Worm (Caenorhabditis elegans) whole organism, L4 larva: ENCODE results near the gene Y47D7A.13.

Experiments
- D1046.2 ChIP-seq: fragments of 200-800 bp; sonication (Bioruptor generic); IDR thresholded peaks from 2 replicates; pipeline ENCODE4 v1.3.6; 2022; ENCODE audit warnings: missing genetic modification characterization, missing compliant biosample characterization
- F37D6.2 ChIP-seq: sonication (generic microtip); optimal IDR thresholded peaks from 2 replicates; lab custom pipeline; 2016; ENCODE audit warnings: mild to moderate bottlenecking, missing genetic modification characterization, missing compliant biosample characterization
- F49E8.2 ChIP-seq: sonication (generic microtip); optimal IDR thresholded peaks from 2 replicates; lab custom pipeline; 2016; ENCODE audit warnings: missing compliant biosample characterization, mild to moderate bottlenecking, missing genetic modification characterization, borderline replicate concordance
- R02D3.7 ChIP-seq: fragments of 150-350 bp; sonication (generic microtip); optimal IDR thresholded peaks from 3 replicates; lab custom pipeline; 2014; ENCODE audit warnings: missing biosample characterization, missing genetic modification characterization
- T26A8.4 ChIP-seq: fragments of 200-800 bp; sonication (Bioruptor generic); IDR thresholded peaks from 2 replicates; pipeline ENCODE4 v1.3.6; 2022; ENCODE audit warnings: missing genetic modification characterization, missing compliant biosample characterization
- Y75B8A.6 ChIP-seq: fragments of 200-800 bp; sonication (Bioruptor generic); IDR thresholded peaks from 2 replicates; pipeline ENCODE4 v1.3.6; 2022; ENCODE audit warnings: missing genetic modification reagents, missing genetic modification characterization, missing compliant biosample characterization
- aha-1 ChIP-seq: fragments of 150-350 bp; peaks from one replicate; lab custom pipeline; 2014; ENCODE audit warnings: missing biosample characterization, missing genetic modification characterization
- arid-1 ChIP-seq: fragments of 200-800 bp; sonication (Bioruptor generic); conservative IDR thresholded peaks from 2 replicates; pipeline ENCODE4 v1.3.6; 2022; ENCODE audit warnings: missing genetic modification reagents, missing genetic modification characterization, missing compliant biosample characterization
- attf-4 ChIP-seq: sonication (generic microtip); optimal IDR thresholded peaks from 3 replicates; lab custom pipeline; 2017; ENCODE audit warnings: missing biosample characterization, missing genetic modification characterization
- ceh-20 ChIP-seq: fragments of 200-800 bp; sonication (Bioruptor generic); IDR thresholded peaks from 2 replicates; pipeline ENCODE4 v1.3.6; 2022; ENCODE audit warnings: missing genetic modification reagents, missing genetic modification characterization, missing compliant biosample characterization
- ceh-32 ChIP-seq: sonication (generic microtip); optimal IDR thresholded peaks from 2 replicates; lab custom pipeline; 2016; ENCODE audit warnings: mild to moderate bottlenecking, missing genetic modification characterization, missing compliant biosample characterization; ENCODE audit not compliant: poor library complexity
- ceh-82 ChIP-seq: sonication (generic microtip); optimal IDR thresholded peaks from 2 replicates; lab custom pipeline; 2017; ENCODE audit warnings: missing biosample characterization, missing genetic modification characterization
- daf-12 ChIP-seq: fragments of 150-350 bp; optimal IDR thresholded peaks from 2 replicates; lab custom pipeline; 2014; ENCODE audit warnings: missing biosample characterization, missing genetic modification reagents, missing genetic modification characterization
- dmd-6 ChIP-seq: fragments of 200-800 bp; sonication (Bioruptor generic); IDR thresholded peaks from 2 replicates; pipeline ENCODE4 v1.3.6; 2022; ENCODE audit warnings: missing genetic modification reagents, missing genetic modification characterization, missing compliant biosample characterization
- dpl-1 ChIP-seq: fragments of 150-350 bp; optimal IDR thresholded peaks from 2 replicates; lab custom pipeline; 2014; ENCODE audit warnings: missing biosample characterization, missing genetic modification reagents, missing genetic modification characterization
- duxl-1 ChIP-seq: sonication (generic microtip); optimal IDR thresholded peaks from 2 replicates; lab custom pipeline; 2016; ENCODE audit warnings: mild to moderate bottlenecking, missing genetic modification characterization, moderate library complexity, missing compliant biosample characterization; ENCODE audit not compliant: poor library complexity
- egl-43 ChIP-seq: fragments of 200-800 bp; sonication (Bioruptor generic); IDR thresholded peaks from 2 replicates; pipeline ENCODE4 v1.3.6; 2022; ENCODE audit warnings: missing genetic modification reagents, missing genetic modification characterization, missing compliant biosample characterization
- fos-1 ChIP-seq: fragments of 150-350 bp; optimal IDR thresholded peaks from 2 replicates; lab custom pipeline; 2014; ENCODE audit warnings: missing biosample characterization, missing genetic modification characterization
- hif-1 ChIP-seq, 2 experiments: sonication (generic microtip); optimal IDR thresholded peaks; 2 replicates each; lab custom pipeline; 2016 to 2017; ENCODE audit warnings: missing compliant biosample characterization in 2 of 2, missing genetic modification characterization in 2 of 2, missing genetic modification reagents in 2 of 2, missing genotype in 2 of 2, mild to moderate bottlenecking in 1 of 2
- lin-15B ChIP-seq: fragments of 150-350 bp; sonication (generic microtip); optimal IDR thresholded peaks from 3 replicates; lab custom pipeline; 2014; ENCODE audit warnings: missing biosample characterization, missing genetic modification characterization
- lin-38 ChIP-seq: fragments of 200-800 bp; sonication (Bioruptor generic); IDR thresholded peaks from 2 replicates; pipeline ENCODE4 v1.3.6; 2022; ENCODE audit warnings: missing genetic modification reagents, missing genetic modification characterization, missing compliant biosample characterization
- lin-39 ChIP-seq: fragments of 150-350 bp; optimal IDR thresholded peaks from 2 replicates; lab custom pipeline; 2014; ENCODE audit warnings: missing biosample characterization, missing genetic modification reagents, missing genetic modification characterization
- lir-3 ChIP-seq: sonication (generic microtip); optimal IDR thresholded peaks from 2 replicates; lab custom pipeline; 2016; ENCODE audit warnings: mild to moderate bottlenecking, missing genetic modification characterization, missing compliant biosample characterization
- lsy-2 ChIP-seq, 2 experiments: fragments of 150-350 bp in 1 of 2; sonication (generic microtip) in 1 of 2; optimal IDR thresholded peaks; 2 replicates each; lab custom pipeline; 2014 to 2017; ENCODE audit warnings: missing biosample characterization in 2 of 2, missing genetic modification characterization in 2 of 2
- madf-5 ChIP-seq, 2 experiments: fragments of 200-800 bp; sonication (Bioruptor generic); IDR thresholded peaks; 2 replicates each; pipeline ENCODE4 v1.3.6; 2022; ENCODE audit warnings: missing compliant biosample characterization in 2 of 2, missing genetic modification characterization in 2 of 2
- madf-9 ChIP-seq: fragments of 200-800 bp; sonication (Bioruptor generic); conservative IDR thresholded peaks from 2 replicates; pipeline ENCODE4 v1.3.6; 2022; ENCODE audit warnings: missing genetic modification reagents, missing genetic modification characterization, missing compliant biosample characterization
- nhr-11 ChIP-seq: fragments of 150-350 bp; optimal IDR thresholded peaks from 2 replicates; lab custom pipeline; 2014; ENCODE audit warnings: missing biosample characterization, missing genetic modification characterization
- nhr-28 ChIP-seq: fragments of 150-350 bp; optimal IDR thresholded peaks from 2 replicates; lab custom pipeline; 2014; ENCODE audit warnings: missing biosample characterization, missing genetic modification characterization
- nhr-48 ChIP-seq: sonication (generic microtip); optimal IDR thresholded peaks from 2 replicates; lab custom pipeline; 2016; ENCODE audit warnings: mild to moderate bottlenecking, missing genetic modification characterization, missing compliant biosample characterization
- nhr-77 ChIP-seq: fragments of 150-350 bp; optimal IDR thresholded peaks from 2 replicates; lab custom pipeline; 2014; ENCODE audit warnings: missing biosample characterization, missing genetic modification characterization
- pqm-1 ChIP-seq: sonication (generic microtip); optimal IDR thresholded peaks from 2 replicates; lab custom pipeline; 2017; ENCODE audit warnings: missing biosample characterization, missing genetic modification characterization
- rbr-2 ChIP-seq: sonication (generic microtip); optimal IDR thresholded peaks from 2 replicates; lab custom pipeline; 2016; ENCODE audit warnings: missing genotype, missing genetic modification characterization, missing compliant biosample characterization
- saeg-2 ChIP-seq: fragments of 200-800 bp; sonication (Bioruptor generic); IDR thresholded peaks from 2 replicates; pipeline ENCODE4 v1.3.6; 2022; ENCODE audit warnings: missing genetic modification reagents, missing genetic modification characterization, missing compliant biosample characterization
- snpc-1.2 ChIP-seq: fragments of 200-800 bp; sonication (Bioruptor generic); IDR thresholded peaks from 2 replicates; pipeline ENCODE4 v1.3.6; 2022; ENCODE audit warnings: missing genetic modification reagents, missing genetic modification characterization, missing compliant biosample characterization
- spr-1 ChIP-seq: sonication (generic microtip); optimal IDR thresholded peaks from 2 replicates; lab custom pipeline; 2016; ENCODE audit warnings: mild to moderate bottlenecking, missing genetic modification characterization, missing compliant biosample characterization
- unc-130 ChIP-seq: sonication (generic microtip); optimal IDR thresholded peaks from 2 replicates; lab custom pipeline; 2016; ENCODE audit warnings: missing genetic modification reagents, missing genetic modification characterization, missing compliant biosample characterization
- unc-62 ChIP-seq, 3 experiments: fragments of 150-350 bp in 1 of 3; sonication (generic microtip); optimal IDR thresholded peaks in 2 of 3; peaks in 1 of 3; 1 replicate in 1 of 3; 2 replicates in 2 of 3; lab custom pipeline; 2014 to 2017; ENCODE audit warnings: missing biosample characterization in 3 of 3, missing genetic modification characterization in 3 of 3, missing genetic modification reagents in 3 of 3, missing genotype in 1 of 3
- vab-7 ChIP-seq: fragments of 200-800 bp; sonication (Bioruptor generic); IDR thresholded peaks from 2 replicates; pipeline ENCODE4 v1.3.6; 2022; ENCODE audit warnings: missing genetic modification reagents, missing genetic modification characterization, missing compliant biosample characterization
- zip-11 ChIP-seq: fragments of 200-800 bp; sonication (Bioruptor generic); IDR thresholded peaks from 2 replicates; pipeline ENCODE4 v1.3.6; 2022; ENCODE audit warnings: missing genetic modification characterization, missing compliant biosample characterization

The Y47D7A.13 gene

DNA sequence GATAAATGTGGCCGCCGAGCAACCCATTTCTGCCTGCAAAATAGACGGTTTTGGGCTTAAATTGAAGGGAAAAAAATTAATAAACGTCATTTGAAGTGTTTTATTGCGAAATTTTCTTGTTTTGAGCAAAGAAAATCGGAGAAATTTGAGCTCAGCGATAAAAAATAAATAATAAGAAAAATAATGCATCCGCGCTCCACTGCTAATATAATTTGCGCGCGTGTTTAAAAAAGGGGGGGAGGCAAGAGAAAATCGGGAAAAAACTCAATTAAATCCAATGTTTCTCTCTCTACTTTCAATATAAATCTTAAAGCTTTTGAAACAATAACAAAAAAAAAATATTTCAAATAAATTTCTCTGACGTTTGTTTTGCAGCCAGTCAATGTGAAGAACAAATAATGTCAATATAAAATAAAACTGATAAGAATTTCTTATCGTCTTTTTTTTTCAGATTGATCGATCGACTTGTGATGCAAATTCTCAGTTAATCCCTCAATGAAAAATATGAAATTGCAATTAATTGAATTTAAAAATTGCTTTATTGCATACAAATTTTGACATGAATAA, 14.9 kb upstream of the Y47D7A.13 start, which contains the start of gene rft-2 (continued):
- TF ChIP-seq attf-4 (tag; lab: Kevin White, UChicago) (no peak), spr-1 (no peak), lir-3 (no peak), lin-15B (tag; lab: Kevin White, UChicago) (no peak), madf-9 (GFP tag; lab: Robert Waterston, UW) (no peak), saeg-2 (GFP tag; lab: Robert Waterston, UW) (no peak), madf-5 (GFP tag; IDR thresholded peaks at IDR 0.05; lab: Robert Waterston, UW) (no peak), ceh-20 (GFP tag; lab: Robert Waterston, UW) (no peak), D1046.2 (GFP tag; lab: Robert Waterston, UW) (no peak), Y75B8A.6 (GFP tag; lab: Robert Waterston, UW) (no peak), ceh-82 (tag; lab: Kevin White, UChicago) (no peak), nhr-48 (no peak), hif-1 (tag; optimal IDR thresholded peaks at IDR 0.05; lab: Kevin White, UChicago) (peak in 1 of 2 experiments; percentile 31), T26A8.4 (no peak), zip-11 (GFP tag; lab: Robert Waterston, UW) (no peak), ceh-32 (tag; lab: Kevin White, UChicago) (no peak)

- TF ChIP-seq arid-1 (GFP tag; lab: Robert Waterston, UW) (0 out of 2 replicates have a peak, but pooled peaks have one; percentile 11), F49E8.2 (tag; lab: Kevin White, UChicago) (peak; percentile 52), snpc-1.2 (GFP tag; lab: Robert Waterston, UW) (peak; percentile 38; the same call in 1 of the 2 replicates), lin-38 (peak; percentile 63; the same call in 1 of the 2 replicates), egl-43 (GFP tag; lab: Robert Waterston, UW) (no peak), unc-130 (GFP tag; lab: Kevin White, UChicago) (peak; percentile 35)
These were observed 11.9 kb upstream of the Y47D7A.13 start for ce11 chrV:4447637-4448036.

DNA sequence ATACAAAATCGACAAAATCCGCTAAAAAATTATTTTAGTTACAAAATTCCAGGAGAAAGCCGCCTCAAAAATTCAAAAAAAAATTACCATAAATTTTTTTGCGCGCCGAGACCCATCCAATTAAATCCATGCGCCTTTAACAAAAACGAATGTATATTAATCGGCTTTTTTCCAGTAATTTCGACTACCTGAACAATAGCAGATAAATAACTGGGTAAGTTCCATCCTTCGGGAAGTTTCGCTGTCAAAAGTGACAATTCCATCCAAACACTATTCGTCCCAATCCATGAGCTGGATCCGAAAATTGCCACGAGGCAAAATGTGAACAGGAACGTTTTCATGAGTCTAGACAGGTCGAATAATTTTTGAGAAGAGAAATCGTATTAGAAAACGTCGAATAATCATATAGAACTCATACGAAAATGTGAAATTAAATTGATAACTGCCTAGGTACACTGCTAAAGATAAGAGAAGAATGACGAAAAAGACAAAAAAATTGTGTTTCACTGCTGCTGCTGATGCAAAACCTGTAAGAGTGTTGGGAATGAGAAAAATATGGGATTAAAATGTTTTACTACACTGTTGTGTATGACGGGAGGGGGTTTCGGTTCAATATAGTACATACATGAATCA, 7.1 kb upstream of the Y47D7A.13 start, which contains the start of gene rft-1:
rft-1 (minus strand) TSS at position 475 of the 633 bp plus-strand sequence.
- TF ChIP-seq nhr-11 (tag; lab: Kevin White, UChicago) = no peak
- peak in 1 of 2 experiments; percentile 92 for TF ChIP-seq unc-62 (GFP tag; optimal IDR thresholded peaks at IDR 0.05 in 1 of 2; lab: Kevin White, UChicago)
- no peak for TF ChIP-seq unc-62 (tag; optimal IDR thresholded peaks at IDR 0.05; lab: Kevin White, UChicago)
- no peak for TF ChIP-seq egl-43 (GFP tag; lab: Robert Waterston, UW)
- no peak for TF ChIP-seq zip-11 (GFP tag; lab: Robert Waterston, UW)
- TF ChIP-seq rbr-2 (tag; lab: Kevin White, UChicago) = no peak
- peak; percentile 68 for TF ChIP-seq pqm-1 (tag; lab: Kevin White, UChicago)
- TF ChIP-seq madf-9 (GFP tag; lab: Robert Waterston, UW) = no peak
- TF ChIP-seq nhr-28 (tag; lab: Kevin White, UChicago) = peak; percentile 58
- no peak for TF ChIP-seq vab-7 (GFP tag; lab: Robert Waterston, UW)
- peak; percentile 20; the same call in 1 of the 2 replicates for TF ChIP-seq dmd-6 (GFP tag; lab: Robert Waterston, UW)
- no peak for TF ChIP-seq daf-12 (tag; lab: Kevin White, UChicago)
- no peak for TF ChIP-seq F37D6.2
- no peak for TF ChIP-seq lin-39 (tag; lab: Kevin White, UChicago)
- no peak for TF ChIP-seq lsy-2 (tag; optimal IDR thresholded peaks at IDR 0.05; lab: Kevin White, UChicago)
- TF ChIP-seq nhr-77 = peak; percentile 20
- peak; percentile 25 for TF ChIP-seq aha-1
- no peak for TF ChIP-seq fos-1 (tag; lab: Kevin White, UChicago)
- TF ChIP-seq R02D3.7 (tag; lab: Kevin White, UChicago) = no peak
- TF ChIP-seq duxl-1 = no peak
- TF ChIP-seq D1046.2 (GFP tag; lab: Robert Waterston, UW) = no peak
- TF ChIP-seq dpl-1 = no peak
- TF ChIP-seq, all 104 proteins: peak for 6
